Worm (Caenorhabditis elegans) whole organism, early embryonic: ENCODE data around the gene ceh-22.

ENCODE experiments used
- B0310.2 ChIP-seq: sonication (generic microtip); optimal IDR thresholded peaks from 2 replicates; lab custom pipeline; 2016; ENCODE audit warnings: mild to moderate bottlenecking, missing genetic modification characterization, missing compliant biosample characterization
- F13C5.2 ChIP-seq: sonication (generic microtip); optimal IDR thresholded peaks from 2 replicates; lab custom pipeline; 2017; ENCODE audit warnings: mild to moderate bottlenecking, missing genetic modification characterization, inconsistent platforms, missing compliant biosample characterization
- aly-1 ChIP-seq: sonication (generic microtip); optimal IDR thresholded peaks from 2 replicates; lab custom pipeline; 2016; ENCODE audit warnings: missing genetic modification characterization, missing compliant biosample characterization
- ama-1 ChIP-seq: fragments of 150-350 bp; optimal IDR thresholded peaks from 2 replicates; lab custom pipeline; 2014
- ceh-13 ChIP-seq: fragments of 200-800 bp; sonication (Bioruptor generic); optimal IDR thresholded peaks from 2 replicates; lab custom pipeline; 2018; ENCODE audit warnings: mild to moderate bottlenecking, missing genetic modification characterization, missing compliant biosample characterization
- ceh-36 ChIP-seq: sonication (generic microtip); optimal IDR thresholded peaks from 2 replicates; lab custom pipeline; 2016; ENCODE audit warnings: missing genetic modification characterization, inconsistent platforms, missing compliant biosample characterization
- ets-7 ChIP-seq: sonication (generic microtip); optimal IDR thresholded peaks from 2 replicates; lab custom pipeline; 2016; ENCODE audit warnings: missing genotype, missing genetic modification characterization, missing compliant biosample characterization
- flt-1 ChIP-seq: fragments of 200-800 bp; sonication (Bioruptor generic); IDR thresholded peaks from 2 replicates; pipeline ENCODE4 v1.3.6; 2022; ENCODE audit warnings: missing genetic modification characterization, missing compliant biosample characterization
- hmbx-1 ChIP-seq: sonication (generic microtip); optimal IDR thresholded peaks from 2 replicates; lab custom pipeline; 2016; ENCODE audit warnings: mild to moderate bottlenecking, missing genetic modification characterization, missing compliant biosample characterization
- hmg-4 ChIP-seq: fragments of 200-800 bp; sonication (Bioruptor generic); optimal IDR thresholded peaks from 2 replicates; lab custom pipeline; 2018; ENCODE audit warnings: mild to moderate bottlenecking, missing genetic modification characterization, missing compliant biosample characterization
- hnd-1 ChIP-seq: sonication (generic microtip); optimal IDR thresholded peaks from 2 replicates; lab custom pipeline; 2016; ENCODE audit warnings: missing genetic modification characterization, missing compliant biosample characterization
- pes-1 ChIP-seq: fragments of 200-800 bp; sonication (Bioruptor generic); IDR thresholded peaks from 2 replicates; pipeline ENCODE4 v1.3.6; 2022; ENCODE audit warnings: missing genetic modification reagents, missing genetic modification characterization, missing compliant biosample characterization
- scrt-1 ChIP-seq: fragments of 200-800 bp; sonication (Bioruptor generic); IDR thresholded peaks from 2 replicates; pipeline ENCODE4 v1.3.6; 2022; ENCODE audit warnings: missing genetic modification characterization, missing compliant biosample characterization
- sea-1 ChIP-seq: fragments of 200-800 bp; sonication (Bioruptor generic); conservative IDR thresholded peaks from 2 replicates; pipeline ENCODE4 v1.3.6; 2022; ENCODE audit warnings: missing genetic modification characterization, missing compliant biosample characterization
- tbx-11 ChIP-seq: fragments of 200-800 bp; sonication (Bioruptor generic); IDR thresholded peaks from 2 replicates; pipeline ENCODE4 v1.3.6; 2022; ENCODE audit warnings: missing genetic modification characterization, missing compliant biosample characterization
- tbx-37 ChIP-seq: fragments of 200-800 bp; sonication (Bioruptor generic); conservative IDR thresholded peaks from 2 replicates; pipeline ENCODE4 v1.3.6; 2022; ENCODE audit warnings: missing genetic modification reagents, missing genetic modification characterization, missing compliant biosample characterization
- tra-4 ChIP-seq: sonication (generic microtip); optimal IDR thresholded peaks from 2 replicates; lab custom pipeline; 2017; ENCODE audit warnings: missing genetic modification characterization, missing compliant biosample characterization

ceh-22 gene

DNA sequence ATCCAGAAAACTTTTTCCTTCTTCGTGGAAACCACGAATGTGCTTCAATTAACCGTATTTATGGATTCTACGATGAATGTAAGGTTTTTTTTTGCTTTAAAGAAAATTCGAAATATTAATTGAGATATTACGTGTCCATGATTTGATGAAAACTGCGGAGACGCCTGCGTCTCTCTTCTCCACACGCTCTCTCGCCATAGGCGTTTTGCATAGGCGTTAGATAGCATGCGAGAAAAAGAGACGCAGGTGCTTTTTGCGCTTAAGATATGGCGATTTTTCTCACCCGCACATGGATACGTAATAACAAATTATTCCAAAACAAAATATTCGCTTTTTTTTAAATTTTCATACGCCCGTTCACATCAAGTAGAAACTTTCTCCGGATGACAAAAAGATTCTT lies 11.7 kb downstream of the ceh-22 start:
- no peak for TF ChIP-seq tra-4
- no peak for TF ChIP-seq tbx-11 (GFP tag; lab: Robert Waterston, UW)
- no peak for TF ChIP-seq tbx-37
- no peak for TF ChIP-seq sea-1 (GFP tag; lab: Robert Waterston, UW)
- no peak for TF ChIP-seq F13C5.2
- TF ChIP-seq flt-1 (GFP tag; lab: Robert Waterston, UW), result no peak
- no peak for TF ChIP-seq hnd-1 (tag; lab: Kevin White, UChicago)
- no peak for TF ChIP-seq hmbx-1 (tag; lab: Kevin White, UChicago)
- no peak for TF ChIP-seq ceh-36 (tag; lab: Kevin White, UChicago)
- no peak for TF ChIP-seq ets-7 (tag; lab: Kevin White, UChicago)
- no peak for TF ChIP-seq hmg-4

DNA sequence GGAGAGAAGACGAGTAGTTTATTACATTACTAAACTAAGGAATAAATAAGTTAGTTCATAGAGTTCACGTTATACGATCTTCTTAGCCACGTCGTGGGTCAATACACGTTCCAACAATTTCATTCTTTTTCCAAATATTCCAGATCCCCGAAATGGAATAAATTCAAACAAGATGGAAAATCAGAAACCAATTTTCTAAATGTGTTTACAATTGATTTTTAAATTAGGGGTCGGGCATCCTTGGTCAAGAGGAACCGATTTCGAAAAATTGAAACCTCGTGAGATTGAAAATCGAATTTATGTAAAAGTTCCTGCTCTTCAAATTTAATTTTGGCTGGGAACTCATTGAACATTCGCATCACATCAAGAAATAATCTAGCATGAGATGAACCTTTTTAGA lies 13.0 kb downstream of the ceh-22 start:
- TF ChIP-seq tbx-11 (GFP tag; lab: Robert Waterston, UW) (no peak), hmg-4 (no peak), pes-1 (GFP tag; lab: Robert Waterston, UW) (no peak), ceh-36 (tag; lab: Kevin White, UChicago) (no peak), scrt-1 (no peak), ceh-13 (GFP tag; lab: Kevin White, UChicago) (no peak), F13C5.2 (no peak), tbx-37 (no peak), B0310.2 (tag; lab: Kevin White, UChicago) (no peak), aly-1 (tag; lab: Kevin White, UChicago) (no peak), sea-1 (GFP tag; lab: Robert Waterston, UW) (no peak), tra-4 (no peak)

DNA sequence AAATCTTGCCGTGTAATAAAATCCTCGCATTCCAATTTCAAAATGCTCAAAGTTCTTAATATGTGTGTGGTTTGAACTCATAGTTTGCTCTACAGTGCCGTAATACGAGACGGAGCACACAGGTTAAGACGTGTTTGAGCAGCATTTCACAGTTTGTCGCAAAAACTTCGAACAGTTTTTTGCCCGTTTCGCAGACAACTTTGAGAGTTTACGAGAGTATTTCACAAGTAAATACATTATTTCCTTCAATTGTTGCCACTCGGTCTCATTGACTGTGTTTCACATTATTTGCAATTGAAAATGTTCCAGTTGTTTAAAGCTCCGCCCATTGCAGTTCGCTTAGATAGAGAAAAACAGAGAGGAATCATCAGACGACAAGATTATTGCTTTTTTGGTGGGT lies 15.9 kb downstream of the ceh-22 start, which contains the start of gene F29F11.20:
Gene F29F11.20 (plus strand): TSS at position 301 of the 400 bp plus-strand sequence.
- TF ChIP-seq F13C5.2 (no peak), pes-1 (GFP tag; lab: Robert Waterston, UW) (no peak), scrt-1 (no peak), tbx-37 (no peak)

DNA sequence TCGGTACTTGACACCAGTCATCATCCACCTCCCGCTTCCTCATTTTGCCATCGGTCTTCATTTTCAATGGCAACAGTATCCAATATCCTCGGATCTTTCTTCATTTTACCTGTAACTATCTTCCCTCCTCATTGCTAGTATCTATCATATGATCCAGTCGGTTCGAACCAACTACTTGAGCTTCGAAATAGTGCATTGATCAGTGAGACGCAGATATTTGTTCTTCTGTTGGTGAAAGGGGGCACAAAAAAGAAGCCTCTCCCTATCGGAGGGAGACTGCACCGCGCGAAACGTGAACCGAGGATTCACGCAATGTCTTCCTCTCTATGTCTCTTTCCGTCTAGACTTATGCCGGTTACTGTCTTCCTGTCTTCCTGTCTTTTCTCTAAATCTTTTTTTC lies 19.6 kb downstream of the ceh-22 start:
- no peak for TF ChIP-seq flt-1 (GFP tag; lab: Robert Waterston, UW)
- no peak for TF ChIP-seq pes-1 (GFP tag; lab: Robert Waterston, UW)
- TF ChIP-seq ama-1 (lab: Kevin White, UChicago), result no peak
- TF ChIP-seq ceh-36 (tag; lab: Kevin White, UChicago), result no peak
- no peak for TF ChIP-seq hmg-4
- no peak for TF ChIP-seq aly-1 (tag; lab: Kevin White, UChicago)
- no peak for TF ChIP-seq sea-1 (GFP tag; lab: Robert Waterston, UW)
- no peak for TF ChIP-seq tra-4
- TF ChIP-seq ets-7 (tag; lab: Kevin White, UChicago), result no peak
- no peak for TF ChIP-seq F13C5.2
- TF ChIP-seq hnd-1 (tag; lab: Kevin White, UChicago), result no peak
- no peak for TF ChIP-seq hmbx-1 (tag; lab: Kevin White, UChicago)
- no peak for TF ChIP-seq B0310.2 (tag; lab: Kevin White, UChicago)
- TF ChIP-seq ceh-13 (GFP tag; lab: Kevin White, UChicago), result no peak
- no peak for TF ChIP-seq scrt-1

DNA sequence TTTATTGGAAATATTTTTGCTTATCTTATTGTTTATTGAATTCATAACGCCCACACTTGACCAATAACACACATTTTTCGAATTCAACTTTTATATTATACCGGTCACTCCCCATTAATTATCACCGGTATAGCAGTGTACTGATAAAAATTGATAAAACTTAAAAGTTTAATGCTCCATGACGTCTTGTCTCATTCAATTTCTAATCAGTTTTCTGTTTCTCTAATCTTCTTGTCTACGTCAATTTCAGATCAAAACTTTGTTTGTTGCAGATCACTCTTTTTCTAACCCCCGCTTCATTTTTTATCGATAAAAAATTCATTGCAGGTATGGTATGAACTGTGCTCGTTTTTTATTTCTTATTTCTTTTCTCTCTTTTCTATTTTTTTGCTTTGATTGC lies 22.0 kb downstream of the ceh-22 start:
- TF ChIP-seq hmg-4 (no peak), tra-4 (no peak), ama-1 (lab: Kevin White, UChicago) (no peak), hmbx-1 (tag; lab: Kevin White, UChicago) (no peak), hnd-1 (tag; lab: Kevin White, UChicago) (no peak), tbx-11 (GFP tag; lab: Robert Waterston, UW) (no peak), sea-1 (GFP tag; lab: Robert Waterston, UW) (no peak), pes-1 (GFP tag; lab: Robert Waterston, UW) (no peak), tbx-37 (no peak), ets-7 (tag; lab: Kevin White, UChicago) (no peak), flt-1 (GFP tag; lab: Robert Waterston, UW) (no peak), aly-1 (tag; lab: Kevin White, UChicago) (no peak), F13C5.2 (no peak), ceh-13 (GFP tag; lab: Kevin White, UChicago) (no peak), scrt-1 (no peak), ceh-36 (tag; lab: Kevin White, UChicago) (no peak), B0310.2 (tag; lab: Kevin White, UChicago) (no peak)

DNA sequence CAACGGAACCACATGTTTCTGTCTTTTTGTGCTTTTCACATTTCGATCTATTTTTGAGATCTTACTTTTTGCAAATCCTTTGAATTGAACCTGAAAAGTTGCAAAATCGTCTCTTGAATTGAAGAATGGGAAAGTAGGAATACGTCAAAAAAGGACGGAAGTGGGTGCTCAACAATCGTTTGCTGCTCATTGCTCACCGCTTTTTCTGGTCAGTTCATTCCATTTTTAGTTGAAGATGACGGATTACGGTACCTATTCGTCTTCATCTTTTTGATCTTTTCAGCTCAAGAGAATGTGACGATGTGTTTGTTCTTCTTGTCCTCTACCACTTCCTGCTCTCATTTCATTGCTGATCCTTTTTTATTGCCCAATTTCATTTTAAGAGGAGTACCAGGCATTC lies 23.5 kb downstream of the ceh-22 start, which contains the start of gene C05A2.4:
Gene C05A2.4 (plus strand): TSS at position 301 of the 400 bp plus-strand sequence.
- TF ChIP-seq hmbx-1 (tag; lab: Kevin White, UChicago) (no peak), ets-7 (tag; lab: Kevin White, UChicago) (no peak), B0310.2 (tag; lab: Kevin White, UChicago) (no peak), pes-1 (GFP tag; lab: Robert Waterston, UW) (no peak), flt-1 (GFP tag; lab: Robert Waterston, UW) (no peak), tbx-11 (GFP tag; lab: Robert Waterston, UW) (no peak), F13C5.2 (no peak), hmg-4 (no peak), scrt-1 (no peak), ceh-36 (tag; lab: Kevin White, UChicago) (no peak), aly-1 (tag; lab: Kevin White, UChicago) (no peak), hnd-1 (tag; lab: Kevin White, UChicago) (no peak)

DNA sequence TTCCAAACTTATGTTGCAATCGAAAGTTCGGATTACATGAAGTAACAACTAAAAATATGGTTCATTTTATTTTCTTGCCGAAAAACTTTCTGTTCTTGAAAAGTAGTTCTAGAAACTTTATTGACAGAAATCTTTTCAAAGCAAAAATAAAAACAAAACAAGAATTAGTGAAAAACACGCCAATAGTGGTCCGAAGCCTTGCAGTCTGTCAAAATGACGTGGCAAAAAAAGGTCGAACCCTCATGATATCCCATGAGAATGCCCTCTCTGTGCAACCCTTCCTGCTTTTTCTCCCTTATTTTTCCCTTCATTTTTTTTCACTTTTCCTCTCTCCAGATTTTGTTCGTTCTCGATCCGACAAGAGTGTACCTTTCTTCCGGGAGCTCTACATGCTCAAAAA lies 27.4 kb downstream of the ceh-22 start:
- TF ChIP-seq tbx-11 (GFP tag; lab: Robert Waterston, UW) (no peak), scrt-1 (no peak), hmbx-1 (tag; lab: Kevin White, UChicago) (no peak), ceh-13 (GFP tag; lab: Kevin White, UChicago) (no peak), pes-1 (GFP tag; lab: Robert Waterston, UW) (no peak), tra-4 (no peak), hmg-4 (no peak), ama-1 (lab: Kevin White, UChicago) (no peak), aly-1 (tag; lab: Kevin White, UChicago) (no peak), ets-7 (tag; lab: Kevin White, UChicago) (no peak), hnd-1 (tag; lab: Kevin White, UChicago) (no peak), B0310.2 (tag; lab: Kevin White, UChicago) (no peak), flt-1 (GFP tag; lab: Robert Waterston, UW) (no peak), F13C5.2 (no peak), tbx-37 (no peak), sea-1 (GFP tag; lab: Robert Waterston, UW) (no peak), ceh-36 (tag; lab: Kevin White, UChicago) (no peak)
